Worm (Caenorhabditis elegans) whole organism, L4/young adult: ENCODE results near the gene C53D6.4.

Experiments used
- W03F9.2 ChIP-seq: fragments of 150-350 bp; optimal IDR thresholded peaks from 2 replicates; lab custom pipeline; 2014; ENCODE audit warnings: missing biosample characterization, missing genetic modification characterization
- dao-5 ChIP-seq: sonication (generic microtip); optimal IDR thresholded peaks from 2 replicates; lab custom pipeline; 2016; ENCODE audit warnings: missing genotype, missing genetic modification characterization, moderate library complexity, missing compliant biosample characterization
- him-1 ChIP-seq: sonication (generic microtip); optimal IDR thresholded peaks from 2 replicates; lab custom pipeline; 2016; ENCODE audit warnings: missing genotype, missing genetic modification reagents, missing genetic modification characterization, missing compliant biosample characterization

ce11 chrIV:9051510-9052175 lies 30.9 kb upstream of the C53D6.4 start:
- TF ChIP-seq him-1 (tag; lab: Kevin White, UChicago) (no peak), dao-5 (tag; lab: Kevin White, UChicago) (no peak), W03F9.2 (tag; lab: Kevin White, UChicago) (no peak)
